Worm (Caenorhabditis elegans): ENCODE results near the gene flr-4.

The flr-4 gene

DNA sequence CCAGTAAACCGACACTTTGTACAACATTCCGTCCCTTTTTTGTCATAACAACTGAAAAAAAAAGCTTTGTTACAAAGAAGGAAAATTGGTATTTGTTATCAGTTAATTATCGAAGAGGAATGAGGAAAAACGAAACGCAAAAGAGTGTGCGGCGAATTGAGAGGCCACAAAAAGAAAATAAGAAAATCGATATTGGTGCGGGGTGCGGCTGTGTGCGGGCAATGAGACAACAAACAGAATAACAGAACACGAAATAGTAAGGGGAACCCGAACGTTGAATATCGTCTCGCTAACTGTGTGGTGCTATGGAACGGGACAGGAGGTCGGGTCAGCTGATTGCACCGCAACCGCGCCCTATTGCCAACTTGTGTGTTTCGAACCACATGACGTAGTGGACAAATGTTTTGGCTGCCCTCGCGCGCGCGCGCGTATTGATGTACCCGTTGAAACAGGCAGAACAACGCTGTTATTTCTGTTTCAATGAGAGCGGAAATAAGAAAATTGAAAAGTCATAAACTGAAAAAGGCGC lies 48.6 kb upstream of the flr-4 start, which contains the start of gene C18B12.4 (continued):
- TF ChIP-seq cey-2 (tag; optimal IDR thresholded peaks at IDR 0.05; ENCODE audit: borderline replicate concordance, insufficient read depth) (no peak), F26F4.8 (GFP tag; conservative IDR thresholded peaks at IDR 0.05) (no peak), mdt-29 (GFP tag; IDR thresholded peaks at IDR 0.05) (no peak), ceh-20 (GFP tag; IDR thresholded peaks at IDR 0.05) (peak; percentile 84), madf-5 (GFP tag; IDR thresholded peaks at IDR 0.05) (no peak), nhr-10 (tag; optimal IDR thresholded peaks at IDR 0.05) (no peak), daf-16 (GFP tag; optimal IDR thresholded peaks at IDR 0.05) (peak in 1 of 2 experiments; percentile 70), daf-16 (tag; optimal IDR thresholded peaks at IDR 0.05) (peak; percentile 74), mxl-3 (GFP tag; optimal IDR thresholded peaks at IDR 0.05) (peak; percentile 92), ceh-44 (GFP tag; IDR thresholded peaks at IDR 0.05) (no peak), dmd-6 (GFP tag; IDR thresholded peaks at IDR 0.05) (peak; percentile 90), spr-3 (GFP tag; optimal IDR thresholded peaks at IDR 0.05) (no peak), hmg-1.1 (GFP tag; IDR thresholded peaks at IDR 0.05) (peak; percentile 94), unc-130 (GFP tag; optimal IDR thresholded peaks at IDR 0.05) (no peak), unc-62 (GFP tag; optimal IDR thresholded peaks at IDR 0.05 in 1 of 2) (peak in 1 of 2 experiments; percentile 98), unc-62 (tag; optimal IDR thresholded peaks at IDR 0.05) (no peak), spr-1 (tag; optimal IDR thresholded peaks at IDR 0.05) (peak; percentile 27), zip-11 (GFP tag; IDR thresholded peaks at IDR 0.05) (no peak), ztf-7 (tag; optimal IDR thresholded peaks at IDR 0.05) (no peak)

DNA sequence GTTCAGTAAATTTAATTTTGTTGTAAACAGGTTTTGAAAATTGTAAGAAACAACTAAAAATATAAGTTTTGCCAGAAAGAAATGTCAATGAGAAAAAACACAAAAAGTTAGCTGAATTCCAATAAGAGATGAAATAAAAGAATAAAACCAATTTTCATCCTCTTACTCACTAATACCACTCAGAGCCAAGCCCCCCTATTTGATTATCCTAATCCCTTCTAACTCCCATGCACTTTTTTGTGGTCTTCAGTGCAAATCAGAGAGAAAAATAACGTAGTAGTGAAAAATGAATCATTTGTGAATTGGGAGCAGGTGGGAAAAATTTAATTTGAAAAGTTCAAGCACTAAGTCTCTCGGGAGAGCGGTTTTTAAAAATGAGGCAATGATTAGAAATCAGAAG lies 47.9 kb upstream of the flr-4 start:
- TF ChIP-seq T26A8.4 (GFP tag; IDR thresholded peaks at IDR 0.05): no peak
- TF ChIP-seq egl-27 (tag; optimal IDR thresholded peaks at IDR 0.05): no peak
- no peak for TF ChIP-seq ztf-7 (tag; optimal IDR thresholded peaks at IDR 0.05)
- no peak for TF ChIP-seq unc-62 (GFP tag; optimal IDR thresholded peaks at IDR 0.05 in 1 of 2)
- TF ChIP-seq unc-62 (tag; optimal IDR thresholded peaks at IDR 0.05): no peak
- TF ChIP-seq ces-1 (GFP tag; optimal IDR thresholded peaks at IDR 0.05): peak; percentile 37
- no peak for TF ChIP-seq mes-2 (tag; optimal IDR thresholded peaks at IDR 0.05; ENCODE audit: poor library complexity, severe bottlenecking)
- no peak for TF ChIP-seq lin-15B (tag; optimal IDR thresholded peaks at IDR 0.05)
- TF ChIP-seq F49E8.2 (tag; optimal IDR thresholded peaks at IDR 0.05; ENCODE audit: borderline replicate concordance): no peak
- TF ChIP-seq D1046.2 (GFP tag; IDR thresholded peaks at IDR 0.05): no peak

DNA sequence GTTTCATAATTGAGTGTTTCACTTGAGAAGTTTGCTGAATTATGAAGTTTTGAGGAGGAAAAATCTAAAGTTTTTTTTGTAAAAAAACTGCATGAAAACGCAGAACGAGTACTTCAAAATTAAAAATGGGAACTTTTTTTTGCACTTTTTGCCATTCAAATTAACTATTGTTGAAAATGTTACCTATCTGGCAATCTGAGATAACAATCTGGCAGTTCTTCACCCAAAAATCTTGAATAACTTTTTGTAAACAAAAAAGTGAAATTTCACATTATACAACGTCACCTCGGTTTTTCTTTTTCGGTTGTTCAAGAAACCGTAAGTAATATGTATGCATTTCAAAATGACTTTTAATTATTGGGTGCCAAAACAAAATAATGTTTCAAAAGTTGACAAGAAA lies 46.6 kb upstream of the flr-4 start:
- TF ChIP-seq T20F7.1 (GFP tag; optimal IDR thresholded peaks at IDR 0.05) (no peak), ama-1 (optimal IDR thresholded peaks at IDR 0.05) (no peak), nhr-25 (tag; optimal IDR thresholded peaks at IDR 0.05; ENCODE audit: borderline replicate concordance, insufficient read depth) (no peak), nhr-41 (GFP tag; IDR thresholded peaks at IDR 0.05) (no peak), madf-5 (GFP tag; IDR thresholded peaks at IDR 0.05) (no peak), sdz-12 (GFP tag; optimal IDR thresholded peaks at IDR 0.05) (no peak), daf-19 (GFP tag; conservative IDR thresholded peaks at IDR 0.05) (no peak), mdl-1 (tag; optimal IDR thresholded peaks at IDR 0.05) (no peak), arid-1 (GFP tag; conservative IDR thresholded peaks at IDR 0.05) (no peak), ztf-11 (tag; optimal IDR thresholded peaks at IDR 0.05) (no peak), madf-9 (GFP tag; conservative IDR thresholded peaks at IDR 0.05) (no peak), ceh-62 (tag; optimal IDR thresholded peaks at IDR 0.05) (no peak), unc-62 (GFP tag; optimal IDR thresholded peaks at IDR 0.05 in 1 of 2) (no peak), unc-62 (tag; optimal IDR thresholded peaks at IDR 0.05) (no peak), ceh-28 (tag; optimal IDR thresholded peaks at IDR 0.05) (no peak), ctbp-1 (GFP tag; IDR thresholded peaks at IDR 0.05) (no peak), F10B5.3 (tag; optimal IDR thresholded peaks at IDR 0.05) (no peak), duxl-1 (tag; optimal IDR thresholded peaks at IDR 0.05; ENCODE audit: poor library complexity) (no peak)

Measured in whole organism, L4 larva.